Worm (Caenorhabditis elegans): ENCODE results near the gene F26F12.5.

F26F12.5 gene

DNA sequence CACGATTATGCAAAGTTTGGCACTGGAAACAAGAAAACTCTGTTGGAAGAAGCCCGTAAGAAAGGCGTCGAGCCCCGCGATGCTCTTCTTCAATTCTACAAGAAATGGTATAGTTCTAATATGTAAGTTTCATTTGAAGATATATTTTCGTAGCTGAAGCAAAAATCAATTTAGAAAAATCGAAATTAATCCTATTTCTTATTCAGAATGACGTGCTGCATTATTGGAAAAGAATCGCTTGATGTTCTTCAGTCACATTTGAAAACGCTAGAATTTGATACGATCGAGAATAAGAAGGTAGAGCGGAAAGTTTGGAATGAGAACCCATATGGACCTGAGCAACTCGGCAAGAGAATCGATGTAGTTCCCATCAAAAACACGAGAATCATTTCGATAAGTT lies 12.0 kb upstream of the F26F12.5 start:
- no peak for TF ChIP-seq nhr-48 (tag; optimal IDR thresholded peaks at IDR 0.05)
- peak in 1 of 2 experiments; percentile 90 for TF ChIP-seq unc-62 (GFP tag; optimal IDR thresholded peaks at IDR 0.05 in 1 of 2)
- no peak for TF ChIP-seq unc-62 (tag; optimal IDR thresholded peaks at IDR 0.05)
- TF ChIP-seq aha-1 (tag) = peak; percentile 27

DNA sequence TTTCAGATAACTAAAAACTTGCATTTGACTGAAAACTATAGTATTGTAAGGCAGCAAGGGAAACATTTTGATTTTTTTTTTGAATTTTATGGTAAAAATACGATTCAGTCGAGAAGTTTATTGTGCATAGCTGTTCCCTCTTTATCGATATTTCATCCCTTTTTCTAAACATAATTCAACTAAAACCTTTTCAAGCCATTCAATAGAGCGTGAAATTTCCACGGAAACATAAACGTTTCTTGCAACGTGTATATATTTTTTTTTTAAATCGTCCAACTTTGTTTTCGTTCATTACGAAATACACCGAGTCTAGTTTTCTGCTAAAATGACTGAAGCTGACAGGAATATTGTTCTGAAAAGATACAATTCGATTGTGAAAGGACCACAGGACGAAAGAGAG lies 6.8 kb upstream of the F26F12.5 start, which contains the start of gene C02G6.2:
C02G6.2 (plus strand) TSS at position 301 of the 400 bp plus-strand sequence.
- no peak for TF ChIP-seq fos-1 (tag; optimal IDR thresholded peaks at IDR 0.05)
- TF ChIP-seq ztf-7 (tag; optimal IDR thresholded peaks at IDR 0.05) = no peak
- no peak for TF ChIP-seq dmd-6 (GFP tag; IDR thresholded peaks at IDR 0.05)
- no peak for TF ChIP-seq lin-38 (GFP tag; IDR thresholded peaks at IDR 0.05)
- TF ChIP-seq rbr-2 (tag; optimal IDR thresholded peaks at IDR 0.05) = no peak
- no peak for TF ChIP-seq nhr-11 (tag; optimal IDR thresholded peaks at IDR 0.05)
- no peak for TF ChIP-seq skn-1 (tag; optimal IDR thresholded peaks at IDR 0.05)
- TF ChIP-seq mes-2 (tag; optimal IDR thresholded peaks at IDR 0.05; ENCODE audit: poor library complexity, severe bottlenecking) = no peak
- no peak for TF ChIP-seq ceh-82 (tag; optimal IDR thresholded peaks at IDR 0.05)
- no peak for TF ChIP-seq nhr-48 (tag; optimal IDR thresholded peaks at IDR 0.05)
- TF ChIP-seq Y75B8A.6 (GFP tag; IDR thresholded peaks at IDR 0.05) = no peak

DNA sequence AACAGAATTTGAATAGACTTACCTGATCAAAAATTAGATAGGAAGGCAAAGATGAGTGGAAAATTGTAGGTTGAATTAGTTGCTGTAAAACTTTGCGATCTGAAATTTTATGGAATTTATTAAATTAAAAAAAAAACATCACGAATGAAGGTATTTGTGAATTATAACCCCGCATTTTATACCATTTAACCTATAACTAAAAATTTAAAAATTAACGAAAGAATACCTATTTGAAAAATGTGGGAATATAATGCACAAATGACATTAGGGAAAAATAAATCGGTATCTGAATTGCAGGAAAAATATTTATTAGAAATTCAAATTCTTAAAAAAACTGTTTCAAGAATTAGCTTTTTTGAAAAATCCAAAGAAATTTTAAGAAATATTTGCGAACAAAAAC lies 4.2 kb upstream of the F26F12.5 start, which contains the start of gene F26F12.4:
F26F12.4 (minus strand) TSS at position 101 of the 400 bp plus-strand sequence.
- TF ChIP-seq snpc-4 (tag; optimal IDR thresholded peaks at IDR 0.05) (no peak), lin-13 (GFP tag; optimal IDR thresholded peaks at IDR 0.05) (no peak), hif-1 (tag; optimal IDR thresholded peaks at IDR 0.05) (no peak), ZK337.2 (GFP tag; IDR thresholded peaks at IDR 0.05) (no peak), tra-1 (GFP tag; IDR thresholded peaks at IDR 0.05) (no peak), zip-2 (tag; optimal IDR thresholded peaks at IDR 0.05) (no peak), dmd-9 (GFP tag; IDR thresholded peaks at IDR 0.05) (no peak), ceh-62 (tag; optimal IDR thresholded peaks at IDR 0.05) (no peak), nhr-111 (GFP tag; optimal IDR thresholded peaks at IDR 0.05) (no peak), nhr-11 (tag; optimal IDR thresholded peaks at IDR 0.05) (no peak), unc-62 (GFP tag; optimal IDR thresholded peaks at IDR 0.05 in 1 of 2) (no peak), unc-62 (tag; optimal IDR thresholded peaks at IDR 0.05) (no peak)

DNA sequence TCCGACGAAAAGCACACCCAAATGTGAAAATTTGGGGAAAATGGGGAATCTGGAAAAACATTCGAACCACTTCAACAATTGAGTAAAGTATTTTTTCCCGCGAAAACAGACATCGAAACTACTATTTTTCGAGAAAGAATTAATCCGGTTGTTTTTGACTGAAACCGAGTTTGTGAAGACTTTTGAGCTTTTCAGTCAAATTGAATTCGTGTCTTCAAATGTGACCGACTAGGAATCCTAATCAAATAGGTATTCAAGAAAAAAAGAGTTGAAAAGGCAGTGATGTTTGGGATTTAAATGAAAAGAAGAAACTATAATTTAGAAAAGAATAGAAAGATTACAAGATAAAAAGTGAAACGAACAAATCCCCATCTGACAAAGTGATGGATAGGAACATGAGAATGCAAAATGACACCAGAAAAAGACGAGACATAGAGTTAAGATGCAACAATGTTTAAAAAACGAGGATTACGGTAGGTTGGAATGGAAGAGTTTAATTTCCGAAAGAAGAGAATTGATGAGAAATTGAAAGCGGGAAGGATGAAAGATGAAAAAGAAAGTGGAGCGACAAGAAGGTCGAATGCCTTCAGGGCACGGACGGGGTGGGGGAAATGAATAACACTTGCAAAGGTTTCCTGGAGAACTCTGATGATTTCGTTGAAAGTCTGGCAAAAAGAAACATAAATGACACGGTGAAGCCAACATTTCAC lies 2.4 kb downstream of the F26F12.5 start, which contains the start of gene F26F12.8:
F26F12.8 (minus strand) TSS at position 51 of the 710 bp plus-strand sequence.
- TF ChIP-seq mdl-1 (tag; optimal IDR thresholded peaks at IDR 0.05) (no peak), duxl-1 (tag; optimal IDR thresholded peaks at IDR 0.05; ENCODE audit: poor library complexity) (no peak), aha-1 (tag) (peak; percentile 67)

DNA sequence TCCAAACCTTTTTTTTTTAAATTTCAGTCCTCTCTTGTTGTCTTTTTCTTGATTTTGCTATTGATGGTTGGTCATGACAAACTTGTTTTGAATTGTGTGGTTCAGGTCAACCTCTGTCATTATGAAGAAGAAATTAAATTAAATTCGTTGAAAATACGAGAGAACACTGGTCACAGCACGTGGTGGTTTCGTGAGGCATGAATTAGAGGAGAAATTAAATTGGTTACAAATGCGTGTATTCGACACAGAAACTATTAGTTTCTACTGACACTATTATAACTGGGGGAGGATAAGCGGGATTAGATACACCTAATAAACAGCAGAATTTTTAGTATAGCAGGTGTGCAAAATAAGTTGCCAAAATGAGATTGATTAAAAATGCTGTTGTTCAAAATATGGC lies 12.9 kb downstream of the F26F12.5 start:
- TF ChIP-seq duxl-1 (tag; optimal IDR thresholded peaks at IDR 0.05; ENCODE audit: poor library complexity) (no peak), nhr-25 (tag; optimal IDR thresholded peaks at IDR 0.05; ENCODE audit: borderline replicate concordance, insufficient read depth) (no peak), lin-15B (tag; optimal IDR thresholded peaks at IDR 0.05) (no peak), nhr-102 (tag; optimal IDR thresholded peaks at IDR 0.05) (no peak), ceh-44 (GFP tag; IDR thresholded peaks at IDR 0.05) (no peak), dve-1 (tag; optimal IDR thresholded peaks at IDR 0.05; ENCODE audit: insufficient read depth) (no peak), spr-1 (tag; optimal IDR thresholded peaks at IDR 0.05) (no peak), ama-1 (optimal IDR thresholded peaks at IDR 0.05) (no peak), hlh-30 (tag; optimal IDR thresholded peaks at IDR 0.05; ENCODE audit: insufficient read depth) (no peak), unc-62 (GFP tag; optimal IDR thresholded peaks at IDR 0.05 in 1 of 2) (no peak), unc-62 (tag; optimal IDR thresholded peaks at IDR 0.05) (no peak), sdz-12 (GFP tag; optimal IDR thresholded peaks at IDR 0.05) (no peak), ztf-7 (tag; optimal IDR thresholded peaks at IDR 0.05) (no peak), nhr-28 (tag; optimal IDR thresholded peaks at IDR 0.05) (no peak), lin-29 (GFP tag; IDR thresholded peaks at IDR 0.05) (no peak), unc-130 (GFP tag; optimal IDR thresholded peaks at IDR 0.05) (no peak), gei-8 (GFP tag; optimal IDR thresholded peaks at IDR 0.05) (no peak), rbr-2 (tag; optimal IDR thresholded peaks at IDR 0.05) (no peak), egl-27 (tag; optimal IDR thresholded peaks at IDR 0.05) (no peak), zip-11 (GFP tag; IDR thresholded peaks at IDR 0.05) (no peak), nhr-77 (tag; optimal IDR thresholded peaks at IDR 0.05) (no peak)
